Worm (Caenorhabditis elegans) whole organism, L3 larva: ENCODE measurements around the gene ngn-1.

Experiments
- ceh-82 ChIP-seq: fragments of 150-350 bp; optimal IDR thresholded peaks from 2 replicates; lab custom pipeline; 2014; ENCODE audit warnings: missing biosample characterization, missing genetic modification characterization
- egl-27 ChIP-seq: sonication (generic microtip); optimal IDR thresholded peaks from 4 replicates; lab custom pipeline; 2017; ENCODE audit warnings: missing biosample characterization, missing genetic modification reagents, missing genetic modification characterization
- nhr-12 ChIP-seq: fragments of 150-350 bp; optimal IDR thresholded peaks from 2 replicates; lab custom pipeline; 2014; ENCODE audit warnings: missing biosample characterization, missing genetic modification characterization
- nhr-25 ChIP-seq: sonication (generic microtip); optimal IDR thresholded peaks from 2 replicates; lab custom pipeline; 2017; ENCODE audit warnings: missing biosample characterization, missing genetic modification characterization
- nhr-77 ChIP-seq: fragments of 150-350 bp; optimal IDR thresholded peaks from 2 replicates; lab custom pipeline; 2014; ENCODE audit warnings: missing biosample characterization, missing genetic modification characterization
- snpc-4 ChIP-seq: fragments of 150-350 bp; optimal IDR thresholded peaks from 2 replicates; lab custom pipeline; 2014; ENCODE audit warnings: missing biosample characterization, missing genetic modification characterization
- tbx-2 ChIP-seq: sonication (generic microtip); optimal IDR thresholded peaks from 2 replicates; lab custom pipeline; 2016; ENCODE audit warnings: mild to moderate bottlenecking, missing genetic modification characterization, missing compliant biosample characterization

DNA sequence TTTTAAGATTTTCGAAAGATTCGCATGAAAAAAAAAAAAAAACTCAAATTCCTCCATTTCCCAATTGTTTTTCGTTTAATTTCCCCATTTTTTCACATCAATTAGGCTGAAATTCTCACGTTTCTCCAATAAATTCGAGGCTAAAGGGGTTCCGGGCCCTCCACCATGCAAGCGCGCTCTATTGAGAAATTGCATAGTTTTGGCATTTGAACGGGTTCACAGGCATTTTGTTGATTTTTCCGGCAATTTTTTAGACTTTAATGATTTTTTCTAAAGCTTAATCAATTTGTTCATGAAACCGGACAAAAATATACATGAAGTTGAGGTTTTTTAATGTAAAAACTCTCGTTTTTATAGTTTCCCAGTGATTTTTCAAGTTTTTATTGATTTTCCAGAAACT is 38.1 kb upstream of the ngn-1 start:
- TF ChIP-seq tbx-2 (tag; lab: Kevin White, UChicago) (no peak), nhr-12 (tag; lab: Kevin White, UChicago) (no peak), nhr-25 (no peak), ceh-82 (tag; lab: Kevin White, UChicago) (no peak), nhr-77 (tag; lab: Kevin White, UChicago) (no peak), egl-27 (tag; lab: Kevin White, UChicago) (no peak), snpc-4 (tag; lab: Kevin White, UChicago) (no peak)
